Fruit fly (Drosophila melanogaster) whole organism, prepupa: ENCODE results near the gene CG33177.
A peak's percentile ranks its signal among the peaks of the same experiment; 100 is the strongest.

Experiments
- Blimp-1 ChIP-seq: fragments of 200-800 bp; sonication (Bioruptor generic); optimal IDR thresholded peaks from 3 replicates; lab custom pipeline; 2017; ENCODE audit warnings: missing biosample characterization, missing genetic modification characterization, mild to moderate bottlenecking, moderate library complexity, missing genetic modification reagents
- CG10669 ChIP-seq: fragments of 200-800 bp; sonication (Bioruptor generic); optimal IDR thresholded peaks from 3 replicates; lab custom pipeline; 2018; ENCODE audit warnings: missing biosample characterization, mild to moderate bottlenecking, missing genetic modification characterization, moderate library complexity
- CG15336 ChIP-seq: fragments of 200-800 bp; sonication (Bioruptor generic); IDR thresholded peaks from 2 replicates; pipeline ENCODE4 v1.3.6; 2022; ENCODE audit warnings: missing biosample characterization, missing genetic modification characterization
- CG1621 ChIP-seq: fragments of 200-800 bp; sonication (Bioruptor generic); optimal IDR thresholded peaks from 3 replicates; lab custom pipeline; 2018; ENCODE audit warnings: missing biosample characterization, mild to moderate bottlenecking, missing genetic modification characterization
- CG16779 ChIP-seq: fragments of 200-800 bp; sonication (Bioruptor generic); optimal IDR thresholded peaks from 3 replicates; lab custom pipeline; 2017; ENCODE audit warnings: missing biosample characterization, mild to moderate bottlenecking, missing genetic modification characterization
- CG3032 ChIP-seq: fragments of 200-800 bp; optimal IDR thresholded peaks from 2 replicates; lab custom pipeline; 2019; ENCODE audit warnings: missing biosample characterization, mild to moderate bottlenecking, missing genetic modification characterization, moderate library complexity
- CG31627 ChIP-seq: fragments of 200-800 bp; sonication (Bioruptor generic); optimal IDR thresholded peaks from 3 replicates; lab custom pipeline; 2016; ENCODE audit warnings: missing biosample characterization, missing genetic modification characterization
- CG32006 ChIP-seq: fragments of 200-800 bp; sonication (Bioruptor generic); optimal IDR thresholded peaks from 3 replicates; lab custom pipeline; 2017; ENCODE audit warnings: missing biosample characterization, mild to moderate bottlenecking, missing genetic modification characterization
- CG34406 ChIP-seq: fragments of 200-800 bp; sonication (Bioruptor generic); optimal IDR thresholded peaks from 3 replicates; lab custom pipeline; 2016; ENCODE audit warnings: missing biosample characterization, missing genetic modification characterization
- CG4318 ChIP-seq: fragments of 200-800 bp; sonication (Bioruptor generic); optimal IDR thresholded peaks from 3 replicates; lab custom pipeline; 2017; ENCODE audit warnings: missing biosample characterization, mild to moderate bottlenecking, missing genetic modification characterization
- CG6163 ChIP-seq: fragments of 200-800 bp; sonication (Bioruptor generic); IDR thresholded peaks from 3 replicates; pipeline ENCODE4 v1.3.6; 2022; ENCODE audit warnings: missing biosample characterization, missing genetic modification characterization
- CG6808 ChIP-seq: fragments of 200-800 bp; sonication (Bioruptor generic); optimal IDR thresholded peaks from 3 replicates; lab custom pipeline; 2017; ENCODE audit warnings: missing biosample characterization, missing genetic modification characterization, mild to moderate bottlenecking, moderate library complexity, missing genetic modification reagents
- CG6854 ChIP-seq: fragments of 200-800 bp; sonication (Bioruptor generic); optimal IDR thresholded peaks from 2 replicates; lab custom pipeline; 2017; ENCODE audit warnings: missing biosample characterization, mild to moderate bottlenecking, missing genetic modification characterization
- CG7368 ChIP-seq: fragments of 200-800 bp; sonication (Bioruptor generic); optimal IDR thresholded peaks from 3 replicates; lab custom pipeline; 2016; ENCODE audit warnings: missing biosample characterization, missing genetic modification characterization
- CG8119 ChIP-seq: fragments of 200-800 bp; sonication (Bioruptor generic); IDR thresholded peaks from 3 replicates; pipeline ENCODE4 v1.3.6; 2022; ENCODE audit warnings: missing biosample characterization, missing genetic modification characterization
- CG8319 ChIP-seq: fragments of 200-800 bp; sonication (Bioruptor generic); optimal IDR thresholded peaks from 3 replicates; lab custom pipeline; 2016; ENCODE audit warnings: missing biosample characterization, missing genetic modification characterization
- Eip75B ChIP-seq: fragments of 200-800 bp; sonication (Bioruptor generic); optimal IDR thresholded peaks from 3 replicates; lab custom pipeline; 2016; ENCODE audit warnings: missing biosample characterization, missing genetic modification characterization
- Eip78C ChIP-seq: fragments of 200-800 bp; sonication (Bioruptor generic); peaks from one replicate; lab custom pipeline; 2016; ENCODE audit warnings: missing biosample characterization, missing genetic modification characterization
- Eip93F ChIP-seq: fragments of 200-800 bp; sonication (Bioruptor generic); optimal IDR thresholded peaks from 2 replicates; lab custom pipeline; 2016; ENCODE audit warnings: missing biosample characterization, mild to moderate bottlenecking, missing genetic modification characterization
- Ets21C ChIP-seq: fragments of 200-800 bp; sonication (Bioruptor generic); optimal IDR thresholded peaks from 3 replicates; lab custom pipeline; 2016; ENCODE audit warnings: missing biosample characterization, missing genetic modification characterization
- Ets96B ChIP-seq: fragments of 200-800 bp; optimal IDR thresholded peaks from 2 replicates; lab custom pipeline; 2019; ENCODE audit warnings: missing biosample characterization, mild to moderate bottlenecking, missing genetic modification characterization, moderate library complexity
- Gug ChIP-seq: fragments of 200-800 bp; sonication (Bioruptor generic); IDR thresholded peaks from 2 replicates; pipeline ENCODE4 v1.3.6; 2022; ENCODE audit warnings: missing biosample characterization, missing genetic modification characterization
- Hr39 ChIP-seq: fragments of 200-800 bp; sonication (Bioruptor generic); optimal IDR thresholded peaks from 2 replicates; lab custom pipeline; 2016; ENCODE audit warnings: missing biosample characterization, missing genetic modification characterization
- Hr4 ChIP-seq: fragments of 200-800 bp; sonication (Bioruptor generic); optimal IDR thresholded peaks from 3 replicates; lab custom pipeline; 2016; ENCODE audit warnings: missing biosample characterization, missing genetic modification characterization
- Lpt ChIP-seq: fragments of 200-800 bp; sonication (Bioruptor generic); optimal IDR thresholded peaks from 3 replicates; lab custom pipeline; 2016; ENCODE audit warnings: missing biosample characterization, missing genetic modification characterization
- OdsH ChIP-seq: fragments of 200-800 bp; sonication (Bioruptor generic); optimal IDR thresholded peaks from 3 replicates; lab custom pipeline; 2016; ENCODE audit warnings: missing biosample characterization, missing genetic modification characterization
- Sox14 ChIP-seq: fragments of 200-800 bp; sonication (Bioruptor generic); optimal IDR thresholded peaks from 3 replicates; lab custom pipeline; 2016; ENCODE audit warnings: missing biosample characterization, missing genetic modification characterization
- Sox15 ChIP-seq: fragments of 200-800 bp; sonication (Bioruptor generic); optimal IDR thresholded peaks from 3 replicates; lab custom pipeline; 2016; ENCODE audit warnings: missing biosample characterization, missing genetic modification characterization
- achi ChIP-seq: fragments of 200-800 bp; sonication (Bioruptor generic); optimal IDR thresholded peaks from 3 replicates; lab custom pipeline; 2016; ENCODE audit warnings: missing biosample characterization, missing genetic modification characterization
- dac ChIP-seq: fragments of 200-800 bp; sonication (Bioruptor generic); optimal IDR thresholded peaks from 2 replicates; lab custom pipeline; 2017; ENCODE audit warnings: missing biosample characterization, mild to moderate bottlenecking, missing genetic modification characterization
- dsx ChIP-seq: fragments of 200-800 bp; optimal IDR thresholded peaks from 3 replicates; lab custom pipeline; 2019; ENCODE audit warnings: missing biosample characterization, mild to moderate bottlenecking, missing genetic modification characterization, moderate library complexity; ENCODE audit not compliant: poor library complexity, severe bottlenecking
- eg ChIP-seq: fragments of 200-800 bp; sonication (Bioruptor generic); IDR thresholded peaks from 3 replicates; pipeline ENCODE4 v1.3.6; 2022; ENCODE audit warnings: missing biosample characterization, missing genetic modification characterization
- fd85E ChIP-seq: fragments of 200-800 bp; sonication (Bioruptor generic); optimal IDR thresholded peaks from 3 replicates; lab custom pipeline; 2016; ENCODE audit warnings: missing biosample characterization, missing genetic modification characterization
- fkh ChIP-seq: fragments of 200-800 bp; sonication (Bioruptor generic); optimal IDR thresholded peaks from 3 replicates; lab custom pipeline; 2017; ENCODE audit warnings: missing biosample characterization, mild to moderate bottlenecking, missing genetic modification characterization, moderate library complexity
- pdm3 ChIP-seq: fragments of 200-800 bp; sonication (Bioruptor generic); optimal IDR thresholded peaks from 3 replicates; lab custom pipeline; 2016; ENCODE audit warnings: missing biosample characterization, missing genetic modification characterization
- salr ChIP-seq, 2 experiments: fragments of 200-800 bp; sonication (Bioruptor generic); optimal IDR thresholded peaks; 3 replicates each; lab custom pipeline; 2016 to 2018; ENCODE audit warnings: missing biosample characterization in 2 of 2, missing genetic modification characterization in 2 of 2, mild to moderate bottlenecking in 1 of 2
- spab ChIP-seq: fragments of 200-800 bp; sonication (Bioruptor generic); optimal IDR thresholded peaks from 2 replicates; lab custom pipeline; 2017; ENCODE audit warnings: missing biosample characterization, mild to moderate bottlenecking, missing genetic modification characterization, missing genetic modification reagents
- svp ChIP-seq: fragments of 200-800 bp; sonication (Bioruptor generic); peaks from one replicate; lab custom pipeline; 2016; ENCODE audit warnings: missing biosample characterization, missing genetic modification characterization
- topi ChIP-seq: fragments of 200-800 bp; sonication (Bioruptor generic); optimal IDR thresholded peaks from 3 replicates; lab custom pipeline; 2016; ENCODE audit warnings: missing biosample characterization, missing genetic modification characterization
- vri ChIP-seq: fragments of 200-800 bp; sonication (Bioruptor generic); optimal IDR thresholded peaks from 3 replicates; lab custom pipeline; 2016; ENCODE audit warnings: missing biosample characterization, mild to moderate bottlenecking, missing genetic modification characterization

Gene CG33177

dm6 chrX:15043700-15044225 lies 37.4 kb upstream of the CG33177 start, which contains the start of gene CG5541 (continued):
- TF ChIP-seq CG1621 = peak; percentile 11
- no peak for TF ChIP-seq CG3032
- TF ChIP-seq CG10669 (GFP tag; lab: Kevin White, UChicago) = peak; percentile 16
- 0 out of 3 replicates have a peak, but pooled peaks have one; percentile 31 for TF ChIP-seq eg (GFP tag; lab: Robert Waterston, UW)
- TF ChIP-seq CG6808 (GFP tag; lab: Kevin White, UChicago) = peak; percentile 40
- TF ChIP-seq OdsH (GFP tag; lab: Kevin White, UChicago) = no peak
- TF ChIP-seq fkh (GFP tag; lab: Kevin White, UChicago) = peak; percentile 30
- no peak for TF ChIP-seq CG4318 (GFP tag; lab: Kevin White, UChicago)
- TF ChIP-seq Hr4 (GFP tag; lab: Kevin White, UChicago) = no peak
- no peak for TF ChIP-seq Blimp-1 (GFP tag; lab: Kevin White, UChicago)
- TF ChIP-seq spab (GFP tag; lab: Kevin White, UChicago) = peak; percentile 27

dm6 chrX:15045608-15046007 lies 35.6 kb upstream of the CG33177 start:
- TF ChIP-seq CG7368 (no peak), Lpt (GFP tag; lab: Kevin White, UChicago) (no peak), Ets21C (GFP tag; lab: Kevin White, UChicago) (no peak), Gug (GFP tag; lab: Robert Waterston, UW) (no peak), vri (GFP tag; lab: Kevin White, UChicago) (peak; percentile 60), dsx (GFP tag; lab: Kevin White, UChicago) (no peak), dac (GFP tag; lab: Kevin White, UChicago) (no peak), Eip78C (GFP tag; lab: Kevin White, UChicago) (peak; percentile 13), fd85E (no peak), fkh (GFP tag; lab: Kevin White, UChicago) (peak; percentile 11), CG8319 (GFP tag; lab: Kevin White, UChicago) (no peak), CG16779 (no peak), CG15336 (no peak), Eip93F (GFP tag; lab: Kevin White, UChicago) (peak; percentile 6), Eip75B (GFP tag; lab: Kevin White, UChicago) (no peak), achi (GFP tag; lab: Kevin White, UChicago) (no peak), Blimp-1 (GFP tag; lab: Kevin White, UChicago) (no peak), spab (GFP tag; lab: Kevin White, UChicago) (no peak), Ets96B (tag; lab: Kevin White, UChicago) (no peak), CG3032 (no peak), CG8119 (GFP tag; lab: Robert Waterston, UW) (no peak), CG31627 (GFP tag; lab: Kevin White, UChicago) (no peak), CG6854 (GFP tag; lab: Kevin White, UChicago) (peak; percentile 12), CG34406 (no peak), Hr39 (GFP tag; lab: Kevin White, UChicago) (no peak), CG32006 (no peak), Sox15 (GFP tag; lab: Kevin White, UChicago) (no peak), salr (GFP tag; optimal IDR thresholded peaks at IDR 0.05; lab: Kevin White, UChicago) (no peak), topi (GFP tag; lab: Kevin White, UChicago) (no peak), CG4318 (GFP tag; lab: Kevin White, UChicago) (no peak), pdm3 (no peak), Sox14 (no peak)
- TF ChIP-seq, all 60 proteins: peak for 5

- peak; percentile 25 for TF ChIP-seq Sox14
- peak; percentile 74; the same call in 2 of the 3 replicates for TF ChIP-seq CG6163 (GFP tag; lab: Robert Waterston, UW)
- TF ChIP-seq svp (GFP tag; lab: Kevin White, UChicago) = peak; percentile 66
- TF ChIP-seq Eip75B (GFP tag; lab: Kevin White, UChicago) = no peak
Observed at dm6 chrX:15048713-15049112, 32.5 kb upstream of the CG33177 start.
